Worm (Caenorhabditis elegans): ENCODE results near the gene dao-3.

DNA sequence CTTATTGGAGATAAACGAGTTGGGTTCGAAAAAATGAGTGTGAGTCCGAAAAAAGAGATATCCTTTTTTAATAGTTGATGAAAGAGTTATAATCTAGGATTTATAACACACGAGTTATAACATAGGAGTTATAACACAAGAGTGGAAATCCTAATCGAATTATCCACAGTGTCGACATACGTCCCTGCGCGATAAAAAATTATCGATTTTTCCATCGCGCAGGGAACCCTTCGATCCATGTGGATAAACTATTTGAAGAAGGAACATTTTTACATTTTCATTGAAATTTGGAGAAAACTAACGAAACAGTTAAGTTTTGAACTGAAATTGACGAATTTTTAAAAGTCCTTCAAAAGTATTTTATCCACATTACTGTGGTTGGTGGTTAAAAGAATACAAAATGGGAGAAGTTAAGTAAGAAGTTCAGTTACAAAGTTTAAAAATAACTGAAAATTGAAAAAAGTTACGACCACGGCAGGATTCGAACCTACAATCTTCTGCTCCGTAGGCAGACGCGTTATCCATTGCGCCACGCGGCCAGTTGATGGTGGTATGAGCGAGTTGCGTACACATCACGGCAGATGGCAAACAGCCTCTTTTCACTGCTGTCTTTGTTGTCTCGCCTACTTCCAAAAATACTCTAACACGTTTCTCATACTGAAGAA is 50.0 kb downstream of the dao-3 start:
- no peak for TF ChIP-seq nhr-28 (tag; optimal IDR thresholded peaks at IDR 0.05)
- TF ChIP-seq nhr-12 (tag; optimal IDR thresholded peaks at IDR 0.05), result peak; percentile 54
- TF ChIP-seq lsy-2 (tag; optimal IDR thresholded peaks at IDR 0.05), result peak; percentile 87
- peak; percentile 44 for TF ChIP-seq M03D4.4 (tag; optimal IDR thresholded peaks at IDR 0.05)
- TF ChIP-seq ces-1 (GFP tag; optimal IDR thresholded peaks at IDR 0.05), result peak; percentile 99
- no peak for TF ChIP-seq unc-39 (tag; optimal IDR thresholded peaks at IDR 0.05)
- peak; percentile 64 for TF ChIP-seq elt-3 (tag; optimal IDR thresholded peaks at IDR 0.05)
- peak; percentile 81 for TF ChIP-seq unc-120 (tag; optimal IDR thresholded peaks at IDR 0.05; ENCODE audit: poor library complexity, severe bottlenecking)
- peak; percentile 99 for TF ChIP-seq nhr-237 (tag; optimal IDR thresholded peaks at IDR 0.05)
- TF ChIP-seq mep-1 (tag; optimal IDR thresholded peaks at IDR 0.05), result peak; percentile 80

Measured in whole organism, mixed stage, embryonic.